Worm (Caenorhabditis elegans): Measurements from ENCODE around the gene D2045.7.

DNA sequence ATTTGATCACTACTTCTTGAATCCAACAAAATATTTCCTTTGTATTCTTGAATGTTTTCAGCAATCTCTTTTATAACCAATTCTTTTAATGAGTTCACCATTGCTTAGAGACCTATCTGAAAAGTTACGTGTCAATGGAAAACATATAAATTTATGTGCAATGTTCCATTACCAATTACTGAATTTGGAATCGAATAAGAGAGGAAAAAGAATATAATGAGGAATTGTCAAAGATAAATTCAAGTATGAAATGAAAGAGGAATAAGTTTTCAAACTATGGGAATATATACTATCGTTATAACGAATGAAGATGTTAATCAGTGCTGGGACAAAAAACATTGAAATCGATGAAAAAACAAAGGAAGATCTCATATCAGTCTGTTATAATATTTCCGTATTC lies 28.3 kb upstream of the D2045.7 start, which contains the start of gene H04D03.4:
- TF ChIP-seq let-526 (GFP tag; IDR thresholded peaks at IDR 0.05), result no peak
- no peak for TF ChIP-seq pha-4 (tag; optimal IDR thresholded peaks at IDR 0.05)
- TF ChIP-seq unc-62 (GFP tag; optimal IDR thresholded peaks at IDR 0.05), result no peak
- TF ChIP-seq madf-3 (GFP tag; IDR thresholded peaks at IDR 0.05), result no peak
- TF ChIP-seq bed-2 (GFP tag; IDR thresholded peaks at IDR 0.05), result no peak
- no peak for TF ChIP-seq B0261.1 (tag; optimal IDR thresholded peaks at IDR 0.05)

All from whole organism, young adult.